Worm (Caenorhabditis elegans) whole organism, L1 larva: ENCODE results near the gene T05A8.6.

ENCODE experiments used
- C04F5.9 ChIP-seq: sonication (generic microtip); optimal IDR thresholded peaks from 2 replicates; lab custom pipeline; 2016; ENCODE audit warnings: missing genetic modification characterization, missing compliant biosample characterization
- C16A3.4 ChIP-seq: fragments of 150-350 bp; optimal IDR thresholded peaks from 2 replicates; lab custom pipeline; 2014; ENCODE audit warnings: missing biosample characterization, missing genetic modification characterization
- C34B4.2 ChIP-seq: sonication (generic microtip); optimal IDR thresholded peaks from 2 replicates; lab custom pipeline; 2017; ENCODE audit warnings: mild to moderate bottlenecking, missing genetic modification characterization, missing compliant biosample characterization
- Y116A8C.19 ChIP-seq: sonication (generic microtip); optimal IDR thresholded peaks from 2 replicates; lab custom pipeline; 2016; ENCODE audit warnings: missing compliant biosample characterization, missing genetic modification characterization, borderline replicate concordance
- aly-2 ChIP-seq: fragments of 150-350 bp; optimal IDR thresholded peaks from 2 replicates; lab custom pipeline; 2014; ENCODE audit warnings: missing biosample characterization, missing genetic modification characterization
- ama-1 ChIP-seq: fragments of 150-350 bp; optimal IDR thresholded peaks from 2 replicates; lab custom pipeline; 2014
- ceh-63 ChIP-seq: fragments of 200-800 bp; sonication (Bioruptor generic); optimal IDR thresholded peaks from 2 replicates; lab custom pipeline; 2018; ENCODE audit warnings: mild to moderate bottlenecking, missing genetic modification characterization, missing compliant biosample characterization
- ceh-88 ChIP-seq: fragments of 200-800 bp; sonication (Bioruptor generic); IDR thresholded peaks from 2 replicates; pipeline ENCODE4 v1.3.6; 2022; ENCODE audit warnings: missing genetic modification characterization, missing compliant biosample characterization
- ces-1 ChIP-seq: fragments of 150-350 bp; optimal IDR thresholded peaks from 2 replicates; lab custom pipeline; 2014; ENCODE audit warnings: missing biosample characterization, missing genetic modification reagents, missing genetic modification characterization
- dpl-1 ChIP-seq, 3 experiments: fragments of 150-350 bp in 2 of 3; sonication (generic microtip) in 1 of 3; optimal IDR thresholded peaks; 2 replicates each; lab custom pipeline; 2014 to 2017; ENCODE audit warnings: missing biosample characterization in 3 of 3, missing genetic modification characterization in 3 of 3, missing genetic modification reagents in 3 of 3
- dsc-1 ChIP-seq: sonication (generic microtip); optimal IDR thresholded peaks from 2 replicates; lab custom pipeline; 2016; ENCODE audit warnings: mild to moderate bottlenecking, missing genetic modification characterization, missing compliant biosample characterization
- elt-2 ChIP-seq: sonication (generic microtip); optimal IDR thresholded peaks from 2 replicates; lab custom pipeline; 2016; ENCODE audit warnings: missing genetic modification characterization, mild to moderate bottlenecking, inconsistent platforms, missing compliant biosample characterization, missing genetic modification reagents
- elt-3 ChIP-seq, 6 experiments: fragments of 150-350 bp in 1 of 6; sonication (generic microtip); optimal IDR thresholded peaks; 2 replicates each; lab custom pipeline; 2017 to 2018; ENCODE audit warnings: missing biosample characterization in 6 of 6, missing genetic modification characterization in 6 of 6, inconsistent platforms in 1 of 6
- fkh-10 ChIP-seq: sonication (generic microtip); optimal IDR thresholded peaks from 2 replicates; lab custom pipeline; 2017; ENCODE audit warnings: missing biosample characterization, missing genetic modification reagents, missing genetic modification characterization
- fkh-4 ChIP-seq: sonication (generic microtip); optimal IDR thresholded peaks from 2 replicates; lab custom pipeline; 2016; ENCODE audit warnings: missing compliant biosample characterization, missing genetic modification characterization, borderline replicate concordance
- fkh-8 ChIP-seq: sonication (generic microtip); optimal IDR thresholded peaks from 2 replicates; lab custom pipeline; 2016; ENCODE audit warnings: mild to moderate bottlenecking, missing genetic modification characterization, missing compliant biosample characterization
- fos-1 ChIP-seq: fragments of 150-350 bp; optimal IDR thresholded peaks from 2 replicates; lab custom pipeline; 2014; ENCODE audit warnings: missing biosample characterization, missing genetic modification characterization
- grh-1 ChIP-seq: fragments of 200-800 bp; sonication (Bioruptor generic); IDR thresholded peaks from 2 replicates; pipeline ENCODE4 v1.3.6; 2022; ENCODE audit warnings: missing genetic modification reagents, missing genetic modification characterization, missing compliant biosample characterization
- hlh-17 ChIP-seq: fragments of 200-800 bp; sonication (Bioruptor generic); optimal IDR thresholded peaks from 2 replicates; lab custom pipeline; 2018; ENCODE audit warnings: missing genetic modification characterization, mild to moderate bottlenecking, missing compliant biosample characterization, moderate library complexity, borderline replicate concordance
- hlh-4 ChIP-seq: sonication (generic microtip); optimal IDR thresholded peaks from 2 replicates; lab custom pipeline; 2016; ENCODE audit warnings: mild to moderate bottlenecking, missing genetic modification characterization, missing compliant biosample characterization
- hpl-2 ChIP-seq: fragments of 150-350 bp; optimal IDR thresholded peaks from 2 replicates; lab custom pipeline; 2014; ENCODE audit warnings: missing biosample characterization, missing genetic modification reagents, missing genetic modification characterization
- irx-1 ChIP-seq: sonication (generic microtip); optimal IDR thresholded peaks from 2 replicates; lab custom pipeline; 2016; ENCODE audit warnings: missing genetic modification characterization, missing compliant biosample characterization
- isw-1 ChIP-seq: fragments of 200-800 bp; sonication (Bioruptor generic); IDR thresholded peaks from 2 replicates; pipeline ENCODE4 v1.3.6; 2022; ENCODE audit warnings: missing genetic modification characterization, missing compliant biosample characterization
- jun-1 ChIP-seq: fragments of 150-350 bp; optimal IDR thresholded peaks from 2 replicates; lab custom pipeline; 2014; ENCODE audit warnings: missing biosample characterization, missing genetic modification reagents, missing genetic modification characterization
- lin-15B ChIP-seq: fragments of 150-350 bp; sonication (generic microtip); optimal IDR thresholded peaks from 3 replicates; lab custom pipeline; 2014; ENCODE audit warnings: missing biosample characterization, missing genetic modification characterization
- lir-3 ChIP-seq: sonication (generic microtip); optimal IDR thresholded peaks from 2 replicates; lab custom pipeline; 2016; ENCODE audit warnings: mild to moderate bottlenecking, missing genetic modification characterization, moderate library complexity, missing compliant biosample characterization; ENCODE audit not compliant: poor library complexity
- lsy-2 ChIP-seq, 2 experiments: fragments of 150-350 bp; optimal IDR thresholded peaks; 2 replicates each; lab custom pipeline; 2014; ENCODE audit warnings: missing biosample characterization in 2 of 2, missing genetic modification characterization in 2 of 2
- mab-9 ChIP-seq: fragments of 200-800 bp; sonication (Bioruptor generic); IDR thresholded peaks from 2 replicates; pipeline ENCODE4 v1.3.6; 2022; ENCODE audit warnings: missing genetic modification reagents, missing genetic modification characterization, missing compliant biosample characterization
- mef-2 ChIP-seq: fragments of 150-350 bp; optimal IDR thresholded peaks from 2 replicates; lab custom pipeline; 2014; ENCODE audit warnings: missing biosample characterization, missing genetic modification characterization
- nhr-12 ChIP-seq: sonication (generic microtip); optimal IDR thresholded peaks from 2 replicates; lab custom pipeline; 2017; ENCODE audit warnings: missing biosample characterization, missing genetic modification characterization
- nhr-237 ChIP-seq: fragments of 150-350 bp; optimal IDR thresholded peaks from 2 replicates; lab custom pipeline; 2014; ENCODE audit warnings: missing biosample characterization, missing genetic modification characterization
- nhr-28 ChIP-seq: fragments of 150-350 bp; optimal IDR thresholded peaks from 2 replicates; lab custom pipeline; 2014; ENCODE audit warnings: missing biosample characterization, missing genetic modification characterization
- nhr-47 ChIP-seq: sonication (generic microtip); optimal IDR thresholded peaks from 2 replicates; lab custom pipeline; 2016; ENCODE audit warnings: mild to moderate bottlenecking, missing genetic modification characterization, moderate library complexity, missing compliant biosample characterization
- nhr-76 ChIP-seq: sonication (generic microtip); optimal IDR thresholded peaks from 2 replicates; lab custom pipeline; 2017; ENCODE audit warnings: missing biosample characterization, missing genetic modification characterization
- nhr-84 ChIP-seq: sonication (generic microtip); optimal IDR thresholded peaks from 2 replicates; lab custom pipeline; 2017; ENCODE audit warnings: missing biosample characterization, missing genetic modification characterization
- nhr-85 ChIP-seq: sonication (generic microtip); peaks from one replicate; lab custom pipeline; 2016; ENCODE audit warnings: missing genetic modification characterization, inconsistent platforms, missing compliant biosample characterization
- pag-3 ChIP-seq: sonication (generic microtip); optimal IDR thresholded peaks from 2 replicates; lab custom pipeline; 2017; ENCODE audit warnings: missing genetic modification characterization, mild to moderate bottlenecking, missing compliant biosample characterization, antibody characterized with exemption, borderline replicate concordance; ENCODE audit not compliant: insufficient read depth
- pax-3 ChIP-seq: fragments of 200-800 bp; sonication (Bioruptor generic); optimal IDR thresholded peaks from 2 replicates; lab custom pipeline; 2018; ENCODE audit warnings: mild to moderate bottlenecking, missing genetic modification characterization, moderate library complexity, missing compliant biosample characterization
- pqm-1 ChIP-seq: sonication (generic microtip); optimal IDR thresholded peaks from 3 replicates; lab custom pipeline; 2017; ENCODE audit warnings: missing biosample characterization, missing genetic modification characterization
- skn-1 ChIP-seq: fragments of 150-350 bp; optimal IDR thresholded peaks from 2 replicates; lab custom pipeline; 2014; ENCODE audit warnings: missing biosample characterization, missing genetic modification characterization
- snpc-4 ChIP-seq: fragments of 150-350 bp; optimal IDR thresholded peaks from 2 replicates; lab custom pipeline; 2014; ENCODE audit warnings: missing biosample characterization, missing genetic modification characterization
- snu-23 ChIP-seq: sonication (generic microtip); optimal IDR thresholded peaks from 2 replicates; lab custom pipeline; 2016; ENCODE audit warnings: missing genetic modification characterization, missing compliant biosample characterization
- sox-4 ChIP-seq: sonication (generic microtip); optimal IDR thresholded peaks from 2 replicates; lab custom pipeline; 2016; ENCODE audit warnings: missing genetic modification characterization, missing compliant biosample characterization
- sup-37 ChIP-seq: fragments of 200-800 bp; sonication (Bioruptor generic); optimal IDR thresholded peaks from 2 replicates; lab custom pipeline; 2018; ENCODE audit warnings: mild to moderate bottlenecking, missing genetic modification characterization, missing compliant biosample characterization
- tbx-2 ChIP-seq: sonication (generic microtip); optimal IDR thresholded peaks from 2 replicates; lab custom pipeline; 2016; ENCODE audit warnings: missing genetic modification characterization, missing compliant biosample characterization
- tlp-1 ChIP-seq: fragments of 150-350 bp; optimal IDR thresholded peaks from 2 replicates; lab custom pipeline; 2014; ENCODE audit warnings: missing biosample characterization, missing genetic modification characterization
- unc-30 ChIP-seq: sonication (generic microtip); optimal IDR thresholded peaks from 2 replicates; lab custom pipeline; 2017; ENCODE audit warnings: missing biosample characterization, missing genetic modification characterization
- unc-62 ChIP-seq: fragments of 150-350 bp; optimal IDR thresholded peaks from 2 replicates; lab custom pipeline; 2014; ENCODE audit warnings: missing biosample characterization, missing genetic modification reagents, missing genetic modification characterization
- unc-86 ChIP-seq: sonication (generic microtip); optimal IDR thresholded peaks from 2 replicates; lab custom pipeline; 2016; ENCODE audit warnings: missing genetic modification characterization, missing compliant biosample characterization
- vab-15 ChIP-seq: sonication (generic microtip); optimal IDR thresholded peaks from 2 replicates; lab custom pipeline; 2017; ENCODE audit warnings: missing genotype, mild to moderate bottlenecking, missing genetic modification characterization, missing compliant biosample characterization
- xbp-1 ChIP-seq: sonication (generic microtip); optimal IDR thresholded peaks from 2 replicates; lab custom pipeline; 2016; ENCODE audit warnings: missing genetic modification characterization, missing compliant biosample characterization
- zag-1 ChIP-seq: fragments of 150-350 bp; optimal IDR thresholded peaks from 2 replicates; lab custom pipeline; 2014; ENCODE audit warnings: missing biosample characterization, missing genetic modification characterization
- zip-4 ChIP-seq: fragments of 200-800 bp; sonication (Bioruptor generic); optimal IDR thresholded peaks from 2 replicates; lab custom pipeline; 2018; ENCODE audit warnings: mild to moderate bottlenecking, missing genetic modification characterization, moderate library complexity, missing compliant biosample characterization
- ztf-4 ChIP-seq: fragments of 150-350 bp; optimal IDR thresholded peaks from 2 replicates; lab custom pipeline; 2014; ENCODE audit warnings: missing biosample characterization, missing genetic modification characterization

Gene T05A8.6

ce11 chrII:2752536-2752935 is 13.0 kb upstream of the T05A8.6 start, which contains the start of gene F29A7.6:
Gene F29A7.6, minus strand, starts transcription at chrII:2752611.
- peak; percentile 78 for TF ChIP-seq irx-1 (tag; lab: Kevin White, UChicago)
- peak; percentile 78 for TF ChIP-seq tbx-2 (tag; lab: Kevin White, UChicago)
- TF ChIP-seq pqm-1: no peak
- TF ChIP-seq elt-2 (tag; lab: Kevin White, UChicago): peak; percentile 53
- no peak for TF ChIP-seq pag-3 (tag; lab: Kevin White, UChicago)
- TF ChIP-seq unc-62 (GFP tag; lab: Kevin White, UChicago): no peak
- peak; percentile 69 for TF ChIP-seq pax-3
- peak; percentile 14 to 72 (median 69) for TF ChIP-seq dpl-1 (GFP tag; optimal IDR thresholded peaks at IDR 0.05; lab: Kevin White, UChicago)
- no peak for TF ChIP-seq zip-4 (GFP tag; lab: Kevin White, UChicago)
- TF ChIP-seq ama-1 (lab: Kevin White, UChicago): no peak
- no peak for TF ChIP-seq mef-2 (tag; lab: Kevin White, UChicago)
- no peak for TF ChIP-seq ztf-4
- peak; percentile 46 for TF ChIP-seq C16A3.4 (tag; lab: Kevin White, UChicago)
- no peak for TF ChIP-seq aly-2 (tag; lab: Kevin White, UChicago)
- TF ChIP-seq skn-1: peak; percentile 41
- TF ChIP-seq fos-1 (tag; lab: Kevin White, UChicago): no peak
- TF ChIP-seq Y116A8C.19 (tag; lab: Kevin White, UChicago): no peak
- no peak for TF ChIP-seq hlh-4 (tag; lab: Kevin White, UChicago)
- TF ChIP-seq mab-9 (GFP tag; lab: Robert Waterston, UW): 0 out of 2 replicates have a peak, but pooled peaks have one; percentile 36
- TF ChIP-seq fkh-4 (tag; lab: Kevin White, UChicago): peak; percentile 81
- TF ChIP-seq dsc-1 (tag; lab: Kevin White, UChicago): peak; percentile 78
- TF ChIP-seq lsy-2 (tag; optimal IDR thresholded peaks at IDR 0.05; lab: Kevin White, UChicago): peak in 1 of 2 experiments; percentile 69
- TF ChIP-seq nhr-12: no peak
- peak; percentile 41 for TF ChIP-seq unc-86 (tag; lab: Kevin White, UChicago)
- TF ChIP-seq xbp-1 (tag; lab: Kevin White, UChicago): peak; percentile 67
- peak; percentile 64 for TF ChIP-seq snpc-4 (tag; lab: Kevin White, UChicago)
- TF ChIP-seq sox-4 (tag; lab: Kevin White, UChicago): peak; percentile 65
- TF ChIP-seq vab-15 (tag; lab: Kevin White, UChicago): no peak
- no peak for TF ChIP-seq ceh-63
- no peak for TF ChIP-seq ces-1 (GFP tag; lab: Kevin White, UChicago)
- peak; percentile 81 for TF ChIP-seq nhr-47 (tag; lab: Kevin White, UChicago)
- no peak for TF ChIP-seq lir-3 (tag; lab: Kevin White, UChicago)
- TF ChIP-seq nhr-76: no peak
- peak; percentile 63 for TF ChIP-seq snu-23 (GFP tag; lab: Kevin White, UChicago)
- TF ChIP-seq fkh-8 (tag; lab: Kevin White, UChicago): peak; percentile 76
- TF ChIP-seq sup-37 (GFP tag; lab: Kevin White, UChicago): no peak
- TF ChIP-seq hpl-2 (GFP tag; lab: Kevin White, UChicago): no peak
- TF ChIP-seq hlh-17 (GFP tag; lab: Kevin White, UChicago): no peak
- no peak for TF ChIP-seq C34B4.2 (tag; lab: Kevin White, UChicago)
- no peak for TF ChIP-seq ceh-88 (GFP tag; lab: Robert Waterston, UW)
- peak; percentile 60 for TF ChIP-seq lin-15B (tag; lab: Kevin White, UChicago)
- no peak for TF ChIP-seq nhr-237 (tag; lab: Kevin White, UChicago)
- no peak for TF ChIP-seq zag-1 (tag; lab: Kevin White, UChicago)
- TF ChIP-seq nhr-84 (tag; lab: Kevin White, UChicago): no peak
- peak; percentile 20 for TF ChIP-seq C04F5.9 (tag; lab: Kevin White, UChicago)
- TF ChIP-seq elt-3 (tag; optimal IDR thresholded peaks at IDR 0.05; lab: Kevin White, UChicago): peak in 1 of 6 experiments; percentile 17
- peak; percentile 36 for TF ChIP-seq jun-1
- TF ChIP-seq tlp-1: no peak
- TF ChIP-seq nhr-28 (tag; lab: Kevin White, UChicago): no peak
- TF ChIP-seq unc-30: no peak
- TF ChIP-seq fkh-10: no peak
- peak; percentile 67 for TF ChIP-seq nhr-85
- TF ChIP-seq isw-1 (GFP tag; lab: Robert Waterston, UW): peak; percentile 50
- TF ChIP-seq grh-1: 0 out of 2 replicates have a peak, but pooled peaks have one; percentile 19
